Worm (Caenorhabditis elegans): ENCODE data around the gene T04F3.5.

ce11 chrV:11739820-11740219 is 20.7 kb upstream of the T04F3.5 start, which contains the start of gene T04F3.1:
- TF ChIP-seq ztf-11 (tag; optimal IDR thresholded peaks at IDR 0.05) (no peak), egl-43 (GFP tag; IDR thresholded peaks at IDR 0.05) (no peak), skn-1 (tag; optimal IDR thresholded peaks at IDR 0.05) (no peak), ama-1 (optimal IDR thresholded peaks at IDR 0.05) (no peak), ces-1 (GFP tag; optimal IDR thresholded peaks at IDR 0.05) (no peak), pha-4 (GFP tag; IDR thresholded peaks at IDR 0.05) (no peak), pha-4 (tag; optimal IDR thresholded peaks at IDR 0.05) (no peak), mdl-1 (tag; optimal IDR thresholded peaks at IDR 0.05) (peak in 1 of 2 experiments; percentile 60), R02D3.7 (tag; optimal IDR thresholded peaks at IDR 0.05) (no peak), pqm-1 (tag; optimal IDR thresholded peaks at IDR 0.05) (no peak), F49E8.2 (tag; optimal IDR thresholded peaks at IDR 0.05; ENCODE audit: borderline replicate concordance) (no peak), lim-7 (GFP tag; IDR thresholded peaks at IDR 0.05) (no peak)
